Worm (Caenorhabditis elegans) whole organism, L2 larva: ENCODE results near the gene sax-2.
A peak's percentile ranks its signal among the peaks of the same experiment; 100 is the strongest.

Experiments used
- C34F6.9 ChIP-seq: fragments of 150-350 bp; optimal IDR thresholded peaks from 2 replicates; lab custom pipeline; 2014; ENCODE audit warnings: missing biosample characterization, missing genetic modification characterization
- F13H6.1 ChIP-seq: sonication (generic microtip); optimal IDR thresholded peaks from 2 replicates; lab custom pipeline; 2016; ENCODE audit warnings: missing genetic modification characterization, missing compliant biosample characterization
- R02D3.7 ChIP-seq: fragments of 150-350 bp; optimal IDR thresholded peaks from 2 replicates; lab custom pipeline; 2014; ENCODE audit warnings: missing biosample characterization, missing genetic modification characterization
- Y55F3AM.14 ChIP-seq: fragments of 200-800 bp; sonication (Bioruptor generic); optimal IDR thresholded peaks from 2 replicates; lab custom pipeline; 2018; ENCODE audit warnings: mild to moderate bottlenecking, missing genetic modification characterization, missing compliant biosample characterization
- ZK546.5 ChIP-seq: sonication (generic microtip); optimal IDR thresholded peaks from 2 replicates; lab custom pipeline; 2017; ENCODE audit warnings: missing biosample characterization, missing genetic modification characterization
- alr-1 ChIP-seq: fragments of 150-350 bp; optimal IDR thresholded peaks from 2 replicates; lab custom pipeline; 2014; ENCODE audit warnings: missing biosample characterization, missing genetic modification characterization
- ama-1 ChIP-seq: fragments of 150-350 bp; optimal IDR thresholded peaks from 2 replicates; lab custom pipeline; 2018; ENCODE audit warnings: inconsistent platforms
- blmp-1 ChIP-seq: sonication (generic microtip); optimal IDR thresholded peaks from 2 replicates; lab custom pipeline; 2017; ENCODE audit warnings: missing genetic modification characterization, mild to moderate bottlenecking, missing compliant biosample characterization, antibody characterized with exemption, moderate library complexity; ENCODE audit not compliant: insufficient read depth
- ceh-16 ChIP-seq: fragments of 150-350 bp; optimal IDR thresholded peaks from 2 replicates; lab custom pipeline; 2014; ENCODE audit warnings: missing biosample characterization, missing genetic modification characterization
- ceh-82 ChIP-seq: fragments of 150-350 bp; optimal IDR thresholded peaks from 2 replicates; lab custom pipeline; 2014; ENCODE audit warnings: missing biosample characterization, missing genetic modification characterization
- crh-2 ChIP-seq: sonication (generic microtip); optimal IDR thresholded peaks from 2 replicates; lab custom pipeline; 2017; ENCODE audit warnings: missing biosample characterization, missing genetic modification characterization
- dmd-4 ChIP-seq: sonication (generic microtip); optimal IDR thresholded peaks from 2 replicates; lab custom pipeline; 2017; ENCODE audit warnings: missing biosample characterization, missing genetic modification characterization
- egl-27 ChIP-seq: sonication (generic microtip); optimal IDR thresholded peaks from 3 replicates; lab custom pipeline; 2017; ENCODE audit warnings: missing biosample characterization, missing genetic modification reagents, missing genetic modification characterization
- elt-1 ChIP-seq: fragments of 150-350 bp; optimal IDR thresholded peaks from 2 replicates; lab custom pipeline; 2014; ENCODE audit warnings: missing biosample characterization, missing genetic modification characterization
- fos-1 ChIP-seq: fragments of 150-350 bp; optimal IDR thresholded peaks from 2 replicates; lab custom pipeline; 2014; ENCODE audit warnings: missing biosample characterization, missing genetic modification characterization
- gmeb-1 ChIP-seq: fragments of 150-350 bp; optimal IDR thresholded peaks from 2 replicates; lab custom pipeline; 2014; ENCODE audit warnings: missing biosample characterization, missing genetic modification characterization
- lin-11 ChIP-seq: fragments of 150-350 bp; sonication (generic microtip); optimal IDR thresholded peaks from 2 replicates; lab custom pipeline; 2014; ENCODE audit warnings: missing biosample characterization, missing genetic modification characterization, inconsistent platforms, mixed read lengths
- lin-13 ChIP-seq: fragments of 150-350 bp; optimal IDR thresholded peaks from 2 replicates; lab custom pipeline; 2014; ENCODE audit warnings: missing biosample characterization, missing genetic modification reagents, missing genetic modification characterization
- lin-39 ChIP-seq: fragments of 150-350 bp; optimal IDR thresholded peaks from 2 replicates; lab custom pipeline; 2014; ENCODE audit warnings: missing biosample characterization, missing genetic modification reagents, missing genetic modification characterization
- lsy-2 ChIP-seq, 2 experiments: fragments of 150-350 bp in 1 of 2; sonication (generic microtip) in 1 of 2; optimal IDR thresholded peaks; 2 replicates each; lab custom pipeline; 2014 to 2017; ENCODE audit warnings: missing biosample characterization in 2 of 2, missing genetic modification characterization in 2 of 2
- mab-5 ChIP-seq: fragments of 150-350 bp; optimal IDR thresholded peaks from 2 replicates; lab custom pipeline; 2014; ENCODE audit warnings: missing biosample characterization, missing genetic modification characterization
- mbf-1 ChIP-seq: sonication (generic microtip); optimal IDR thresholded peaks from 2 replicates; lab custom pipeline; 2017; ENCODE audit warnings: missing biosample characterization, missing genetic modification characterization
- mdl-1 ChIP-seq, 2 experiments: fragments of 150-350 bp in 1 of 2; sonication (generic microtip) in 1 of 2; optimal IDR thresholded peaks; 2 replicates each; lab custom pipeline; 2017; ENCODE audit warnings: missing biosample characterization in 2 of 2, missing genetic modification characterization in 2 of 2
- nhr-10 ChIP-seq: sonication (generic microtip); optimal IDR thresholded peaks from 2 replicates; lab custom pipeline; 2017; ENCODE audit warnings: missing biosample characterization, missing genetic modification characterization
- nhr-129 ChIP-seq: fragments of 150-350 bp; optimal IDR thresholded peaks from 2 replicates; lab custom pipeline; 2014; ENCODE audit warnings: missing biosample characterization, missing genetic modification characterization
- nhr-21 ChIP-seq: fragments of 150-350 bp; optimal IDR thresholded peaks from 2 replicates; lab custom pipeline; 2014; ENCODE audit warnings: missing biosample characterization, missing genetic modification characterization
- nhr-23 ChIP-seq: fragments of 150-350 bp; optimal IDR thresholded peaks from 2 replicates; lab custom pipeline; 2014; ENCODE audit warnings: missing biosample characterization, missing genetic modification reagents, missing genetic modification characterization
- nhr-25 ChIP-seq: fragments of 150-350 bp; sonication (generic microtip); optimal IDR thresholded peaks from 3 replicates; lab custom pipeline; 2014; ENCODE audit warnings: missing biosample characterization, missing genetic modification characterization
- nhr-6 ChIP-seq: fragments of 150-350 bp; optimal IDR thresholded peaks from 2 replicates; lab custom pipeline; 2014; ENCODE audit warnings: missing biosample characterization, missing genetic modification characterization
- nhr-77 ChIP-seq: fragments of 150-350 bp; optimal IDR thresholded peaks from 2 replicates; lab custom pipeline; 2014; ENCODE audit warnings: missing biosample characterization, missing genetic modification characterization
- peb-1 ChIP-seq: fragments of 150-350 bp; optimal IDR thresholded peaks from 2 replicates; lab custom pipeline; 2014; ENCODE audit warnings: missing biosample characterization, missing genetic modification characterization
- sem-4 ChIP-seq: fragments of 150-350 bp; optimal IDR thresholded peaks from 2 replicates; lab custom pipeline; 2014; ENCODE audit warnings: missing biosample characterization, missing genetic modification reagents, missing genetic modification characterization
- skn-1 ChIP-seq: sonication (generic microtip); optimal IDR thresholded peaks from 2 replicates; lab custom pipeline; 2017; ENCODE audit warnings: missing biosample characterization, missing genetic modification characterization
- sma-3 ChIP-seq: sonication (generic microtip); optimal IDR thresholded peaks from 2 replicates; lab custom pipeline; 2016; ENCODE audit warnings: missing genetic modification reagents, missing genetic modification characterization, missing compliant biosample characterization
- sma-9 ChIP-seq, 2 experiments: fragments of 150-350 bp in 1 of 2; sonication (generic microtip) in 1 of 2; optimal IDR thresholded peaks; 2 replicates each; lab custom pipeline; 2014 to 2016; ENCODE audit warnings: missing genetic modification characterization in 2 of 2, mild to moderate bottlenecking in 1 of 2, missing biosample characterization in 1 of 2, missing compliant biosample characterization in 1 of 2, missing genetic modification reagents in 1 of 2, moderate library complexity in 1 of 2
- snpc-4 ChIP-seq: fragments of 150-350 bp; optimal IDR thresholded peaks from 2 replicates; lab custom pipeline; 2014; ENCODE audit warnings: missing biosample characterization, missing genetic modification characterization
- unc-39 ChIP-seq: fragments of 150-350 bp; optimal IDR thresholded peaks from 2 replicates; lab custom pipeline; 2014; ENCODE audit warnings: missing biosample characterization, missing genetic modification characterization
- unc-55 ChIP-seq: fragments of 150-350 bp; sonication (generic microtip); optimal IDR thresholded peaks from 3 replicates; lab custom pipeline; 2014; ENCODE audit warnings: missing biosample characterization, missing genetic modification reagents, missing genetic modification characterization
- unc-62 ChIP-seq: fragments of 150-350 bp; optimal IDR thresholded peaks from 2 replicates; lab custom pipeline; 2014; ENCODE audit warnings: missing biosample characterization, missing genetic modification reagents, missing genetic modification characterization
- zag-1 ChIP-seq: fragments of 150-350 bp; optimal IDR thresholded peaks from 2 replicates; lab custom pipeline; 2014; ENCODE audit warnings: missing biosample characterization, missing genetic modification characterization
- ztf-11 ChIP-seq: sonication (generic microtip); optimal IDR thresholded peaks from 2 replicates; lab custom pipeline; 2017; ENCODE audit warnings: missing biosample characterization, missing genetic modification characterization
- ztf-4 ChIP-seq: fragments of 150-350 bp; optimal IDR thresholded peaks from 2 replicates; lab custom pipeline; 2014; ENCODE audit warnings: missing biosample characterization, missing genetic modification characterization

sax-2 gene

DNA sequence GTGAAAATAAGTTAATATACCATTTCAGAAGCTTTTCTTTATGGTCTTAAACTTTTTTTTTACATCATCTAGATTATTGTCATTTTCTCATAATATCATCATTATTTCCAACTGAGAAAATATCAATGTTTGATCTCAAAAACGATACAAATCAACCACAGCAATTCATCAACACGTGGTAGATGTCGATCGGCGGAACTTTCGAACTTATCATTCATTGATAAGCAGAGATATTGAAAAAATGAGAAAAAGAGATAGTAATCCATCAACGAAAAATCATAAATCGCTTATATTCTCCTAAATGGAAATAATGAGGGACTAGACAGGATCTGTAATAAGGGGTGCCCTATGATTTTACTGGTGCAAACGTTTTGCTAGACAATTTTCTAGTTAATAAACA, 12.8 kb upstream of the sax-2 start:
- TF ChIP-seq crh-2 (peak; percentile 5), Y55F3AM.14 (no peak), ceh-16 (tag; lab: Kevin White, UChicago) (no peak), elt-1 (tag; lab: Kevin White, UChicago) (no peak), lsy-2 (tag; optimal IDR thresholded peaks at IDR 0.05; lab: Kevin White, UChicago) (peak in 1 of 2 experiments; percentile 1), nhr-21 (tag; lab: Kevin White, UChicago) (peak; percentile 82), R02D3.7 (tag; lab: Kevin White, UChicago) (no peak), dmd-4 (tag; lab: Kevin White, UChicago) (no peak), fos-1 (tag; lab: Kevin White, UChicago) (peak; percentile 17), ztf-11 (tag; lab: Kevin White, UChicago) (no peak), lin-39 (tag; lab: Kevin White, UChicago) (no peak), blmp-1 (tag; lab: Kevin White, UChicago) (peak; percentile 46), sma-9 (GFP tag; optimal IDR thresholded peaks at IDR 0.05; lab: Kevin White, UChicago) (peak; percentile 94), sma-9 (tag; optimal IDR thresholded peaks at IDR 0.05; lab: Kevin White, UChicago) (no peak), mdl-1 (tag; optimal IDR thresholded peaks at IDR 0.05; lab: Kevin White, UChicago) (peak in 1 of 2 experiments; percentile 33)

DNA sequence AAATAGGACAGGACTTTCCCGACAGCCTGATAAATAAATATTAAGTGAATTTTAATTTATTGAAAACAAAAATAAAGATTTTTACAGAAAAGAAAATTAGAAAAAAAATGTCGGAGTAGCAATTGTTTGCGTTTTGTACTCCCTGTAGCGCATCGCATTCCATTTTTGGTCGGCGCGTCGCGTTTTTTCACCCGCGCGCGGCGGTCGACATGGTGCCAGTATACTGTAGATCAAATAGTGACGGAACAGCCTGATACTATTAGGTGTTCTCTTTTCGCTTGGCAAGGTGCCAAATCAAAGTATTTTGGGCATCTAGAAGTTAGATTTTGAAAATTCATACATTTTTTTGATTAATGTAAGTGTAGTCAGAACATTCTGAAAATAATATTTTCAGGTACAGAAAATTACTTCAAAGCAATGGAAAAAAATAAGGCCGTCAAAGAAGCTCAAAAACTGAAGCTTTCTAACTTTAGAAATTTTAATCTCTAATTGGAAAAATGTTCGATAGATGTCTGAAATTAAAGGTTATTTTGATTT, 10.7 kb upstream of the sax-2 start:
- TF ChIP-seq dmd-4 (tag; lab: Kevin White, UChicago) (no peak), nhr-25 (tag; lab: Kevin White, UChicago) (no peak), ceh-82 (no peak), crh-2 (no peak), R02D3.7 (tag; lab: Kevin White, UChicago) (no peak), Y55F3AM.14 (no peak), nhr-21 (tag; lab: Kevin White, UChicago) (no peak), lin-13 (no peak), nhr-6 (no peak), C34F6.9 (tag; lab: Kevin White, UChicago) (no peak), lin-39 (tag; lab: Kevin White, UChicago) (no peak), lsy-2 (tag; optimal IDR thresholded peaks at IDR 0.05; lab: Kevin White, UChicago) (no peak), unc-55 (no peak), zag-1 (tag; lab: Kevin White, UChicago) (no peak), nhr-23 (no peak), blmp-1 (tag; lab: Kevin White, UChicago) (no peak)

DNA sequence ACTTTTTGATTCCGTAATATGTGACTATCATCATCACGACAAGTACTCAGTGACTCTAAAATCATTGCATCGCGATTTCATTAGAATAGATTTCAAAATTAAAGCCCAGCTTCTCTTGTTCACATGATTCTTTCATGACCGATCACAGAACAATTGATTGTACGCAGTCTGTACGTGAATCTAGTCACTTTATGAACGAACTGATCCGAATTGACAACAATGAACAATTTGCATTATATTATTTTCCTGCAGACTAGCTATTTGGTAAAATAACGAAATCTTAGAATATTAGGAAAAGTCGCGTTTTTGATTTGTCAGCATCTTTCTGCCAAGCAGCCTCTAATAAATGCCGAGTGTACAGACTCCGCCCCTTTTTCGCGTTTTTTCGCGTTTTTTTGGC, 10.0 kb upstream of the sax-2 start:
- TF ChIP-seq F13H6.1 (no peak), sma-9 (GFP tag; optimal IDR thresholded peaks at IDR 0.05; lab: Kevin White, UChicago) (no peak), sma-9 (tag; optimal IDR thresholded peaks at IDR 0.05; lab: Kevin White, UChicago) (no peak), ceh-16 (tag; lab: Kevin White, UChicago) (no peak), lsy-2 (tag; optimal IDR thresholded peaks at IDR 0.05; lab: Kevin White, UChicago) (no peak), sem-4 (tag; lab: Kevin White, UChicago) (no peak), zag-1 (tag; lab: Kevin White, UChicago) (no peak), mbf-1 (tag; lab: Kevin White, UChicago) (no peak), lin-11 (no peak), peb-1 (tag; lab: Kevin White, UChicago) (no peak), alr-1 (tag; lab: Kevin White, UChicago) (no peak), dmd-4 (tag; lab: Kevin White, UChicago) (no peak), nhr-129 (tag; lab: Kevin White, UChicago) (no peak), unc-62 (GFP tag; lab: Kevin White, UChicago) (no peak), snpc-4 (tag; lab: Kevin White, UChicago) (no peak), nhr-10 (tag; lab: Kevin White, UChicago) (no peak), unc-39 (no peak)
- TF ChIP-seq, all 48 proteins: peak for 0

DNA sequence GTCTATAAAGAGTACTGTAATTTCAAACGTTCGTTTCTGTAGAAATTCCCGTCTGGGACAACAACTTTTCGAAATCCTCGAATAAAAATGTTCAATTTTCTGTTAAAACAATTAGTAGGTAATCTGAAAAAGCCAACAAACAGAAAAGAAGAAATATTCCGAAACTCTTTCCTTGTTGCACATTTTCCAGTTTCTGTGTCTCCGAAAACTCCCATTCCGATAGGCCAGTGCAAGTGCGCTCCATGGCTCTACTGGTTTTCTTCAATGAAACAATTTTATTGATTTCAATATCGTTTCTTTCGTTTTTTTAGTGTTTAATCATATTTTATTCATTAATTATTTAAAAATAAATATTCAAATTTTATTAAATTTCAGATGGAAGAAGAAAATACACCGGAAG, 6.9 kb upstream of the sax-2 start, which contains the start of gene F54D8.6:
Gene F54D8.6 (plus strand): TSS at position 370 of the 400 bp plus-strand sequence.
- TF ChIP-seq mdl-1 (tag; optimal IDR thresholded peaks at IDR 0.05; lab: Kevin White, UChicago) (no peak), nhr-129 (tag; lab: Kevin White, UChicago) (no peak), alr-1 (tag; lab: Kevin White, UChicago) (no peak), sem-4 (tag; lab: Kevin White, UChicago) (no peak), blmp-1 (tag; lab: Kevin White, UChicago) (no peak), elt-1 (tag; lab: Kevin White, UChicago) (no peak), ztf-11 (tag; lab: Kevin White, UChicago) (no peak), fos-1 (tag; lab: Kevin White, UChicago) (peak; percentile 30), egl-27 (tag; lab: Kevin White, UChicago) (no peak), lin-13 (peak; percentile 46), nhr-6 (no peak), crh-2 (peak; percentile 35), nhr-21 (tag; lab: Kevin White, UChicago) (no peak), unc-39 (no peak), gmeb-1 (tag; lab: Kevin White, UChicago) (peak; percentile 40), R02D3.7 (tag; lab: Kevin White, UChicago) (no peak), ceh-82 (no peak), sma-3 (peak; percentile 54), nhr-23 (no peak), skn-1 (tag; lab: Kevin White, UChicago) (no peak), ZK546.5 (tag; lab: Kevin White, UChicago) (no peak), nhr-77 (tag; lab: Kevin White, UChicago) (no peak), C34F6.9 (tag; lab: Kevin White, UChicago) (peak; percentile 83), lsy-2 (tag; optimal IDR thresholded peaks at IDR 0.05; lab: Kevin White, UChicago) (peak in 1 of 2 experiments; percentile 69), snpc-4 (tag; lab: Kevin White, UChicago) (no peak), ztf-4 (tag; lab: Kevin White, UChicago) (no peak), mab-5 (tag; lab: Kevin White, UChicago) (peak; percentile 2), unc-55 (peak; percentile 74), ama-1 (lab: Kevin White, UChicago) (no peak), zag-1 (tag; lab: Kevin White, UChicago) (no peak), nhr-10 (tag; lab: Kevin White, UChicago) (no peak)
